Worm (Caenorhabditis elegans) whole organism, L2 larva: ENCODE measurements around the gene F49C5.3.
"Not testable (repeated sequence)": the region's sequence is repeated elsewhere in the genome, so short reads cannot be mapped to it uniquely, and the experiment has no call there.

Experiments
- ama-1 ChIP-seq: fragments of 150-350 bp; optimal IDR thresholded peaks from 2 replicates; lab custom pipeline; 2018; ENCODE audit warnings: inconsistent platforms
- nhr-77 ChIP-seq: fragments of 150-350 bp; optimal IDR thresholded peaks from 2 replicates; lab custom pipeline; 2014; ENCODE audit warnings: missing biosample characterization, missing genetic modification characterization

- not testable (repeated sequence) for TF ChIP-seq ama-1 (lab: Kevin White, UChicago); nhr-77 (tag; lab: Kevin White, UChicago)
These were observed at the start of gene F49C5.3 for ce11 chrII:12536203-12536602.
